Worm (Caenorhabditis elegans) whole organism, dauer: ENCODE measurements around the gene ugt-16.

ENCODE experiments used
- unc-62 ChIP-seq: sonication (generic microtip); optimal IDR thresholded peaks from 2 replicates; lab custom pipeline; 2017; ENCODE audit warnings: missing biosample characterization, missing genetic modification reagents, missing genetic modification characterization

The ugt-16 gene

ce11 chrV:12867997-12868396 is 43.2 kb downstream of the ugt-16 start, which contains the start of gene nspg-1:
Gene nspg-1 (minus strand): TSS chrV:12868097.
- TF ChIP-seq unc-62 (GFP tag; lab: Kevin White, UChicago), result no peak

- no peak for TF ChIP-seq unc-62 (GFP tag; lab: Kevin White, UChicago)
These were observed 45.1 kb downstream of the ugt-16 start, which contains the start of gene T07F10.3 for ce11 chrV:12869948-12870347. Gene T07F10.3 (minus strand): TSS chrV:12870045.

- no peak for TF ChIP-seq unc-62 (GFP tag; lab: Kevin White, UChicago)
These were observed 45.9 kb downstream of the ugt-16 start for ce11 chrV:12870740-12871139.

- no peak for TF ChIP-seq unc-62 (GFP tag; lab: Kevin White, UChicago)
These were observed 46.9 kb downstream of the ugt-16 start, which contains the start of gene bus-19 for ce11 chrV:12871753-12872152. Gene bus-19 (plus strand): TSS chrV:12872053.

- no peak for TF ChIP-seq unc-62 (GFP tag; lab: Kevin White, UChicago)
These were observed 51.0 kb downstream of the ugt-16 start for ce11 chrV:12875850-12876249.

- TF ChIP-seq unc-62 (GFP tag; lab: Kevin White, UChicago), result no peak
These were observed 51.9 kb downstream of the ugt-16 start for ce11 chrV:12876708-12877107.
